Fruit fly (Drosophila melanogaster) whole organism, adult: ENCODE measurements around the gene gl.
A peak's percentile ranks its signal among the peaks of the same experiment; 100 is the strongest.

Experiments
- CG12768 ChIP-seq: fragments of 200-800 bp; sonication (Bioruptor generic); optimal IDR thresholded peaks from 2 replicates; lab custom pipeline; 2017; ENCODE audit warnings: missing biosample characterization, missing genetic modification characterization, mild to moderate bottlenecking, moderate library complexity, missing genetic modification reagents
- CG5204 ChIP-seq: fragments of 200-800 bp; sonication (Bioruptor generic); optimal IDR thresholded peaks from 2 replicates; lab custom pipeline; 2016; ENCODE audit warnings: missing biosample characterization, missing genetic modification characterization
- CG7045 ChIP-seq: fragments of 200-800 bp; sonication (Bioruptor generic); optimal IDR thresholded peaks from 2 replicates; lab custom pipeline; 2017; ENCODE audit warnings: missing biosample characterization, mild to moderate bottlenecking, missing genetic modification characterization
- CG7101 ChIP-seq: fragments of 200-800 bp; sonication (Bioruptor generic); optimal IDR thresholded peaks from 2 replicates; lab custom pipeline; 2018; ENCODE audit warnings: missing biosample characterization, mild to moderate bottlenecking, missing genetic modification characterization, moderate library complexity
- Clk ChIP-seq: fragments of 200-800 bp; sonication (Bioruptor generic); optimal IDR thresholded peaks from 2 replicates; lab custom pipeline; 2017; ENCODE audit warnings: missing biosample characterization, missing genetic modification characterization
- Hr96 ChIP-seq: fragments of 200-800 bp; sonication (Bioruptor generic); optimal IDR thresholded peaks from 2 replicates; lab custom pipeline; 2016; ENCODE audit warnings: missing biosample characterization, missing genetic modification characterization
- Mnt ChIP-seq: fragments of 200-800 bp; sonication (Bioruptor generic); optimal IDR thresholded peaks from 2 replicates; lab custom pipeline; 2016; ENCODE audit warnings: missing biosample characterization, mild to moderate bottlenecking, missing genetic modification characterization
- bab1 ChIP-seq: fragments of 200-800 bp; sonication (Bioruptor generic); optimal IDR thresholded peaks from 3 replicates; lab custom pipeline; 2019; ENCODE audit warnings: missing biosample characterization, mild to moderate bottlenecking, missing genetic modification characterization, moderate library complexity
- cnc ChIP-seq, 2 experiments: fragments of >200 bp; optimal IDR thresholded peaks; 2 replicates each; lab custom pipeline; 2017
- kay ChIP-seq: fragments of 200-800 bp; sonication (Bioruptor generic); peaks from one replicate; lab custom pipeline; 2016; ENCODE audit warnings: missing biosample characterization, missing genetic modification characterization, borderline replicate concordance

DNA sequence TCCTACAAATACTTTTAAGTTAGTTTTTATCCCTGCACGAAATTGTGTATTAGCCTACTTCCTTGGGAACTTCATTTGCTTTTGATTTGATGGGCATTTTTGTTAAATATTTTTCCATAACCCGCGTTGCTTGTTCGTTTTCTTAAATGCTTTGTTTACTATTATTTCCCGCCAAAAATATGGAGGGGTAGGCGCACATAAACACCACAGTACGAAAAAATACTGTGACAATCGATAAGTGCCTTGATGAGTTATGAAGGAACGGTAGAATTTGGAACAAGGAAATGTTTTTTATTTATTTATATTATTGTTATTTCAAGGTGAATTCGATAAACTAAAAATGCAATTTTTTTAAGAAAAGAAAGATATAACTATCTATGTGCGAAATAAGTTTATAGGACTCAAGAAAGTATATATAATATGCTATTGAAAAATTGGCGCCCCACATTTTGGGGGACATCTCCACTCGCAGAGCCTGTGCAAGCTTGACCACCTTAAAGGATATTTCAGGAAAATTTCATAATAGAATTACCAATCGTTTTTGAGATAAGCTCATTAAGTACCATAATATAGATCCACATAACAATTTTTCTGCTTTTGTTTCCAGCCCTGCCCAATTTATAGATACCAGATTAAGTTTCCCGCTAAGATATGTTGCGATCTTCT lies 6.4 kb downstream of the gl start, which contains the start of the genes WRNexo and Nup43:
- TF ChIP-seq CG7045 = peak; percentile 18
- TF ChIP-seq Mnt = no peak
- peak; percentile 26 for TF ChIP-seq bab1 (GFP tag; lab: Kevin White, UChicago)
- no peak for TF ChIP-seq Clk (GFP tag; lab: Kevin White, UChicago)
- peak; percentile 34 for TF ChIP-seq CG5204 (GFP tag; lab: Kevin White, UChicago)
- peak; percentile 32 for TF ChIP-seq Hr96 (GFP tag; lab: Kevin White, UChicago)
- no peak for TF ChIP-seq kay (GFP tag; lab: Kevin White, UChicago)
- TF ChIP-seq CG12768 = no peak
- no peak for TF ChIP-seq cnc (optimal IDR thresholded peaks at IDR 0.05; lab: Kevin White, UChicago)
- TF ChIP-seq CG7101 (tag; lab: Kevin White, UChicago) = no peak
